Worm (Caenorhabditis elegans): ENCODE results near the gene F10E9.4.

Gene F10E9.4

DNA sequence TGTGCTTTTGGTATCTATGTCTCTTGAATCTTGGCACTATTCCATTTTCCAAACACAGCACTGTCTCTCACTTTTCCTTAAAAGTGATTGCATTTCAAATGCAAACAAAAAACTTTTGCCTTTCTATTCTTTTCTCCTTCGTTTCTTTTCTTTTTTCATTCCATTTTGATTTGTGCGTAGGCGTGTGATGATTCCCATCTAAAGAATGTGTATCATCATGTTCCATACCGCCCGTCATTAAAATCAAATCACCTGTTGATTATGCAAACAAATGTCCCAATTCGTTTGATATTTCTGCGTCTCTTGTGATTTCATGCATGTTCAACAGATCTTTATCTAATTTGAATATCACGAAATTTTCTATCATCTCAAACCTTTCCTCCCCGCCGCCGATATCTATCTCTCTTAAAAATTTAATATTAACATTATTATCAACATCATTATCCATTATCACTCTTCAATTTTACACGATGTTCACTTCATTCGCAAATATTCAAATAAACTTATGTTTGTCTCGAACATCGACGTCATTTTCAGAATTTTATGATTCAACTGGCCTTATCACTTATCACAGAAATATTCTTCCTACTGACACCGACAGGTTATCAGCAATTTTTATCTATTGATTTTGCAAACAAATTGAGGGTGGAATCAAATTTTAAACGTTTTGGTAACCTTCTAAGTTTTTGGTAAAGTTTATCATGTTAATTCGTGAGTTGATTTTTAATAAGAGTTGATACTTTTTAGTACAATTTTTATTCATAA is 16.9 kb upstream of the F10E9.4 start:
- TF ChIP-seq ets-7 (tag; optimal IDR thresholded peaks at IDR 0.05) (no peak), aly-1 (tag; optimal IDR thresholded peaks at IDR 0.05) (no peak), hmbx-1 (tag; optimal IDR thresholded peaks at IDR 0.05) (no peak), hmg-4 (GFP tag; optimal IDR thresholded peaks at IDR 0.05) (no peak), pes-1 (GFP tag; IDR thresholded peaks at IDR 0.05) (no peak), scrt-1 (GFP tag; IDR thresholded peaks at IDR 0.05) (no peak), hnd-1 (tag; optimal IDR thresholded peaks at IDR 0.05) (no peak), B0310.2 (tag; optimal IDR thresholded peaks at IDR 0.05) (no peak), flt-1 (GFP tag; IDR thresholded peaks at IDR 0.05) (no peak), ceh-13 (GFP tag; optimal IDR thresholded peaks at IDR 0.05) (no peak)

DNA sequence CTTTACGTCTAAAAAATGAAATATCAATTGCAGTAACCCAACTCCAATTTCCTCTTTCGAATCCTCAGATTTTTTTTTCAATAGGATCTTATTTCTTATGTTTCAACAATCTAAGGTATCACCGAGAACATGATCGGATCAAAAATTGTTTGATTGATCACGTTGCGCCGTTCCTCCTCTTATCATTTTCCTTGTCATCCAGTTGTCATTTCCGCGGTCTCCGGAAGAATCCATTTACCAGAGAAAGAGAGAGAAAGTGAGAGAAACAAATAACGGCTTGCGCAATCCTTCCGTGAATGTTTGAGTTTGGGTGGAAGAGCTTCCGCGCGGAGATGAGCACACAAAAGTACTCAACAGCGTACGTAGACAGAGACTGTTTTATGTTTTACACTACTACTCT is 15.1 kb upstream of the F10E9.4 start:
- no peak for TF ChIP-seq hmg-4 (GFP tag; optimal IDR thresholded peaks at IDR 0.05)
- TF ChIP-seq tbx-11 (GFP tag; IDR thresholded peaks at IDR 0.05), result no peak
- TF ChIP-seq ama-1 (optimal IDR thresholded peaks at IDR 0.05), result no peak
- no peak for TF ChIP-seq B0310.2 (tag; optimal IDR thresholded peaks at IDR 0.05)
- TF ChIP-seq aly-1 (tag; optimal IDR thresholded peaks at IDR 0.05), result no peak
- TF ChIP-seq sea-1 (GFP tag; conservative IDR thresholded peaks at IDR 0.05), result no peak
- no peak for TF ChIP-seq scrt-1 (GFP tag; IDR thresholded peaks at IDR 0.05)
- no peak for TF ChIP-seq pes-1 (GFP tag; IDR thresholded peaks at IDR 0.05)
- no peak for TF ChIP-seq hmbx-1 (tag; optimal IDR thresholded peaks at IDR 0.05)
- TF ChIP-seq ceh-13 (GFP tag; optimal IDR thresholded peaks at IDR 0.05), result no peak

DNA sequence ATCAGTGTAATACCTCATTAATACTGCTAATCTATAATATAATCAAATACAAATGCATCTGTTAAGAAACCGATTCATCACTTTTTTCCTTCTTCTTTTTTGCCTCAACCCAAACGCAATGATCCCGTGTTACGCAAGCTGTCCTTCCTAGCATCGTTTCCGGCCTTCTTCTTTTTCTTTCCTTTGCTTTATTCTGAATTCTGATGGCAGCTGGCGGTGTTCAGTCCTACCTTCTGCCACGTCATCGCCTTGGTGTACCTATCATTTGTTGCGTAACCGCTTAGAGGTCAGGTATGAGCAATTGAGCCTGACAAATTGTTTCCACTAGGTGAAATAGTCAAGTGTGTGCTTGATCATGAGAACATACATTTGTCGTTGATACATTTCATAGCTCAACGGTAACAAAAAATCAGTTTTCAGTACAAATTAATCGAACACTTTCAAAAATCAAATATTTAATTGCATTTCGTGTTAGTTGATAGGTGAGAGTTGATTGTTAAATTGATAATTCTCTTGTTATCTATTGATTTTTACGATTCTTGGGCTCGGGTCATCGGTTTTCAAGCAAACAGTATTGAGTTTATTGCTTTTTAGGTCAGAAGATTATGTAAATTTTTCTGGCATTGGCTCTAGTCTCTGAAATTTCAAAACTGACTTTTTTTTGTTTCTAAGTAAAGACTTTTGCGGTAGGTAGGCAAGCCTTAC is 10.0 kb upstream of the F10E9.4 start:
- TF ChIP-seq hmg-4 (GFP tag; optimal IDR thresholded peaks at IDR 0.05) (peak; percentile 30), aly-1 (tag; optimal IDR thresholded peaks at IDR 0.05) (no peak), ets-7 (tag; optimal IDR thresholded peaks at IDR 0.05) (peak; percentile 95), pes-1 (GFP tag; IDR thresholded peaks at IDR 0.05) (peak; percentile 38; the same call in 1 of the 2 replicates), ceh-13 (GFP tag; optimal IDR thresholded peaks at IDR 0.05) (no peak)

DNA sequence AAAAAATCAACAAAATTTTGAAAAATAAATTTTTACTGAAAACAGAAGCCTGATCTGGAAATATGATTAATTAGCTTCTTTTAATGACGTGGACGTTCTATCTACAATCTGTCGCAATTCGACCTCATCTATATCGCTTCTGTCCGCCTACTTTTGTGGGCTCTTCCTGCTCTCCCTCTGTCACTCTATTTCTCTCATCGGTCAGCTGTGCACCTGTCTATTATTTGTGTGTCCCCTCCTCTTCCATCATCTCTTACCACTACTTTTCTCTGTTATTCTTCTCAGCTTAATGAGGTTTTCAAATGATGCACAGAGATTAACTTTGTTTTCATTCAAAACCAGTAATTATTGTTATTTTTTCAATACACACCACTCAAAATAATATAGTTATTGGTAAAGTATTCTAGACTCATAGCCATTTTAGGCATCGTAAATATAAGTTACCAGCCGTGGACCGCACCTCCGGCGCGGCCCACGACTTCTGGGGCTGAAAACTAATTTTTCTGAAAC is 9.2 kb upstream of the F10E9.4 start:
- TF ChIP-seq ceh-13 (GFP tag; optimal IDR thresholded peaks at IDR 0.05), result no peak
- no peak for TF ChIP-seq hmbx-1 (tag; optimal IDR thresholded peaks at IDR 0.05)
- no peak for TF ChIP-seq aly-1 (tag; optimal IDR thresholded peaks at IDR 0.05)

DNA sequence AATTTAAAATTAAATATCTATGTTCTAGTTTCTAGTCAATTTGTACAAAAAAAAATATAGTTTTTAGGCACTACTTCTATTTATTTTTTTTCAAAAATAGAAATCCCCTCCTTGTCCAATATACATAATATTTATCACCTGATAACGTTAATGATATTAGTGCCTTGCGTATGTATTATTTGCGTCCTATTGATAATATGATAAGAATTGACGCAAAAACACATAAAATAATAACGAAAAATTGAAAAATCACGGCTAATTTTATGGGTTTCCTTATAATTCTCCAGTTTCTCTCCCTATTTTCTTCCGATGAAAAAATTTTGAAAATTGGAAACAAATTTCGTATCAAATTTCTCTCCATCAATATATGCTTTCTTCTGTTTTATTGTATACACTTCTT is 8.6 kb upstream of the F10E9.4 start:
- TF ChIP-seq ama-1 (optimal IDR thresholded peaks at IDR 0.05) (no peak), aly-1 (tag; optimal IDR thresholded peaks at IDR 0.05) (no peak)

DNA sequence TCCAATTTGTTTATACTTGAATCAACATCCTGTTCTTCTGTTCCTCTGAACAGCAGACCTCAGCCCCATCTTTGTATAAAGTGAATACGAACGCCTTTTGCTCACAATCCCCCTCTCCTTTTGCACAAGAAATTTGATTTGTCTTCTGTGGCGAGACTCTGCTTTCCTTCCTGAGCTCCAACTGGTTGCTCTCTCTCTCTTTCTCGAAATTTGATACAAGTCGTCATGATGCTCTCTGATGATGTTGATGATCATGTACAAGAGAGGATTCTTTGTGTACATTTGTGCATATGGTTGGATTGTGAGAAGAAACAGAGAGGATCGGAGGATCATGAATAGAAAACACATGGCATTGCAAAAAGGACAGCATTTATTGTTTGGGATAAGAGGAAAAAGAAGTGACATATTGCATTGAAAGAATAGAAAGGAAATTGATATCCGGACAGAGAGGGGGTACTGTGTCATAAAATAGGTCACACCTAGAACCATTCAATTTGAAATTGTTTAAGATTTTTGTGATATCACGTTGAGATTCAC is 7.4 kb upstream of the F10E9.4 start:
- TF ChIP-seq ceh-36 (tag; optimal IDR thresholded peaks at IDR 0.05) (no peak), flt-1 (GFP tag; IDR thresholded peaks at IDR 0.05) (no peak), pes-1 (GFP tag; IDR thresholded peaks at IDR 0.05) (no peak), ets-7 (tag; optimal IDR thresholded peaks at IDR 0.05) (no peak), tbx-37 (GFP tag; conservative IDR thresholded peaks at IDR 0.05) (no peak), ama-1 (optimal IDR thresholded peaks at IDR 0.05) (no peak), F13C5.2 (tag; optimal IDR thresholded peaks at IDR 0.05) (no peak), hmg-4 (GFP tag; optimal IDR thresholded peaks at IDR 0.05) (no peak), ceh-13 (GFP tag; optimal IDR thresholded peaks at IDR 0.05) (no peak), scrt-1 (GFP tag; IDR thresholded peaks at IDR 0.05) (no peak), tbx-11 (GFP tag; IDR thresholded peaks at IDR 0.05) (no peak), hnd-1 (tag; optimal IDR thresholded peaks at IDR 0.05) (no peak), sea-1 (GFP tag; conservative IDR thresholded peaks at IDR 0.05) (no peak), B0310.2 (tag; optimal IDR thresholded peaks at IDR 0.05) (no peak), tra-4 (tag; optimal IDR thresholded peaks at IDR 0.05) (no peak), hmbx-1 (tag; optimal IDR thresholded peaks at IDR 0.05) (no peak), aly-1 (tag; optimal IDR thresholded peaks at IDR 0.05) (no peak)

DNA sequence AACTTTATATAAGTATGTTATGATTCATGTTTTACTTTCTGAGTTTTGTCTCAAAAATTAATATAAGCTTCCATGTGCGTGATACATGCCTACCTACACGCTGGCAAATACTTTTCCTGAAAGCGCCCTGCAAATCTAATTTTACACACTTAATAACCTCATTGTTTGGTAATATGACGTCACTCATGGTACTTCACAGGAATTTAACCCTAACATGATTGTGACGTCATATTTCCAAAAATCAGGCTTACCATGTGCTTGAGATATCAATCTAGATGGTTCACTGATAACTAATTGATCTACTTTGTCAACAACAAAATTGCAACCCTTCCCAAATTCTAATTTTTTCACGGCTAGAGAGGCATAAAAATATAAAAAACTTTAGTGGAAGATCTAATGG is 4.9 kb upstream of the F10E9.4 start:
- TF ChIP-seq tra-4 (tag; optimal IDR thresholded peaks at IDR 0.05) (no peak), flt-1 (GFP tag; IDR thresholded peaks at IDR 0.05) (no peak), sea-1 (GFP tag; conservative IDR thresholded peaks at IDR 0.05) (no peak), pes-1 (GFP tag; IDR thresholded peaks at IDR 0.05) (no peak), hmbx-1 (tag; optimal IDR thresholded peaks at IDR 0.05) (no peak)

DNA sequence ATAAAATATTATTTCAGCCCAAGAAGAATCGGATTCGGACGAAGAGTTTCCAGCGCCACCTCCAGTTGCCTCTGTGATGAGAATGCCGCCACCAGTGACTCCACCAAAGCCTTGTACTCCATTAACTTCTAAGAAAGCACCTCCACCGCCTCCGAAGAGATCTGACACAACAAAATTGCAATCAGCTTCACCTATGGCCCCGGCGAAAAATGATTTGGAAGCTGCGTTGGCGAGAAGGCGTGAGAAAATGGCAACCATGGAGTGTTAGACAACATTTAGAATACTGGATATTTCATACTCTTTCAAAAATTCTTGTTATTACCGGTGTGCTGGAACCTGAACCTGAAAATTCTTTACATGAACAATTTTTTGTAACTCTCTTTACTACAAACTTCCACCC is 3.0 kb upstream of the F10E9.4 start:
- TF ChIP-seq scrt-1 (GFP tag; IDR thresholded peaks at IDR 0.05) (no peak), hmg-4 (GFP tag; optimal IDR thresholded peaks at IDR 0.05) (no peak), aly-1 (tag; optimal IDR thresholded peaks at IDR 0.05) (no peak), tbx-11 (GFP tag; IDR thresholded peaks at IDR 0.05) (no peak), hmbx-1 (tag; optimal IDR thresholded peaks at IDR 0.05) (no peak), tbx-37 (GFP tag; conservative IDR thresholded peaks at IDR 0.05) (no peak), B0310.2 (tag; optimal IDR thresholded peaks at IDR 0.05) (no peak), pes-1 (GFP tag; IDR thresholded peaks at IDR 0.05) (no peak), F13C5.2 (tag; optimal IDR thresholded peaks at IDR 0.05) (no peak)

Data from whole organism, early embryonic.